Fruit fly (Drosophila melanogaster) whole organism, embryonic: Measurements from ENCODE around the gene Psf2.

ENCODE experiments used
- Adf1 ChIP-seq: fragments of 200-800 bp; sonication (Bioruptor generic); IDR thresholded peaks from 2 replicates; pipeline ENCODE4 v1.3.6; 2022; ENCODE audit warnings: missing biosample characterization, missing genetic modification characterization
- C15 ChIP-seq: fragments of 200-800 bp; sonication (Bioruptor generic); IDR thresholded peaks from 3 replicates; pipeline ENCODE4 v1.3.6; 2022; ENCODE audit warnings: missing biosample characterization, missing genetic modification characterization
- CG11247 ChIP-seq: fragments of 200-800 bp; sonication (Bioruptor generic); IDR thresholded peaks from 2 replicates; pipeline ENCODE4 v1.3.6; 2022; ENCODE audit warnings: missing biosample characterization, missing genetic modification characterization
- CG12236 ChIP-seq: fragments of 200-800 bp; sonication (Bioruptor generic); optimal IDR thresholded peaks from 2 replicates; lab custom pipeline; 2016; ENCODE audit warnings: missing biosample characterization, missing genetic modification characterization
- CG13296 ChIP-seq: fragments of 200-800 bp; sonication (Bioruptor generic); optimal IDR thresholded peaks from 3 replicates; lab custom pipeline; 2018; ENCODE audit warnings: missing biosample characterization, mild to moderate bottlenecking, missing genetic modification characterization
- CG14860 ChIP-seq: fragments of 200-800 bp; sonication (Bioruptor generic); IDR thresholded peaks from 3 replicates; pipeline ENCODE4 v1.3.6; 2022; ENCODE audit warnings: missing biosample characterization, missing genetic modification characterization; ENCODE audit not compliant: partially characterized antibody
- CG1529 ChIP-seq: fragments of 200-800 bp; sonication (Bioruptor generic); optimal IDR thresholded peaks from 3 replicates; lab custom pipeline; 2018; ENCODE audit warnings: missing biosample characterization, missing genetic modification characterization
- CG2202 ChIP-seq: fragments of 200-800 bp; sonication (Bioruptor generic); optimal IDR thresholded peaks from 2 replicates; lab custom pipeline; 2018; ENCODE audit warnings: missing biosample characterization, mild to moderate bottlenecking, missing genetic modification characterization
- CG2678 ChIP-seq: fragments of 200-800 bp; sonication (Bioruptor generic); optimal IDR thresholded peaks from 3 replicates; lab custom pipeline; 2019; ENCODE audit warnings: missing biosample characterization, mild to moderate bottlenecking, missing genetic modification characterization, moderate library complexity
- CG34376 ChIP-seq: fragments of 200-800 bp; sonication (Bioruptor generic); optimal IDR thresholded peaks from 2 replicates; lab custom pipeline; 2018; ENCODE audit warnings: missing biosample characterization, mild to moderate bottlenecking, missing genetic modification characterization
- CG3995 ChIP-seq: fragments of 200-800 bp; sonication (Bioruptor generic); optimal IDR thresholded peaks from 3 replicates; lab custom pipeline; 2016; ENCODE audit warnings: missing biosample characterization, missing genetic modification characterization
- CG42726 ChIP-seq: fragments of 200-800 bp; sonication (Bioruptor generic); IDR thresholded peaks from 2 replicates; pipeline ENCODE4 v1.3.6; 2022; ENCODE audit warnings: missing biosample characterization, missing genetic modification characterization; ENCODE audit not compliant: partially characterized antibody
- CG6175 ChIP-seq: fragments of 200-800 bp; sonication (Bioruptor generic); IDR thresholded peaks from 3 replicates; pipeline ENCODE4 v1.3.6; 2022; ENCODE audit warnings: missing biosample characterization, missing genetic modification characterization
- CG6683 ChIP-seq: fragments of 200-800 bp; sonication (Bioruptor generic); optimal IDR thresholded peaks from 2 replicates; lab custom pipeline; 2017; ENCODE audit warnings: missing biosample characterization, mild to moderate bottlenecking, missing genetic modification characterization, missing genetic modification reagents
- CG7357 ChIP-seq: fragments of 200-800 bp; sonication (Bioruptor generic); IDR thresholded peaks from 3 replicates; pipeline ENCODE4 v1.3.6; 2022; ENCODE audit warnings: missing biosample characterization, missing genetic modification characterization
- CG8281 ChIP-seq: fragments of 200-800 bp; sonication (Bioruptor generic); optimal IDR thresholded peaks from 2 replicates; lab custom pipeline; 2018; ENCODE audit warnings: missing biosample characterization, mild to moderate bottlenecking, missing genetic modification characterization, moderate library complexity
- CG8388 ChIP-seq: fragments of 200-800 bp; sonication (Bioruptor generic); optimal IDR thresholded peaks from 2 replicates; lab custom pipeline; 2019; ENCODE audit warnings: missing biosample characterization, mild to moderate bottlenecking, missing genetic modification characterization, moderate library complexity
- CG8765 ChIP-seq: fragments of 200-800 bp; sonication (Bioruptor generic); IDR thresholded peaks from 2 replicates; pipeline ENCODE4 v1.3.6; 2022; ENCODE audit warnings: missing biosample characterization, missing genetic modification characterization
- CG9932 ChIP-seq: fragments of 200-800 bp; sonication (Bioruptor generic); IDR thresholded peaks from 2 replicates; pipeline ENCODE4 v1.3.6; 2022; ENCODE audit warnings: missing biosample characterization, missing genetic modification characterization
- CrebB ChIP-seq: fragments of 200-800 bp; sonication (Bioruptor generic); optimal IDR thresholded peaks from 3 replicates; lab custom pipeline; 2018; ENCODE audit warnings: missing biosample characterization, mild to moderate bottlenecking, missing genetic modification characterization
- Dfd ChIP-seq, 2 experiments: fragments of >200 bp; optimal IDR thresholded peaks; 2 replicates each; lab custom pipeline; 2017; ENCODE audit warnings: missing biosample characterization in 2 of 2, missing genetic modification characterization in 2 of 2
- Dip2 ChIP-seq: fragments of 200-800 bp; sonication (Bioruptor generic); IDR thresholded peaks from 2 replicates; pipeline ENCODE4 v1.3.6; 2022; ENCODE audit warnings: missing biosample characterization, missing genetic modification characterization
- Hr3 ChIP-seq: fragments of 200-800 bp; sonication (Bioruptor generic); optimal IDR thresholded peaks from 3 replicates; lab custom pipeline; 2016; ENCODE audit warnings: missing biosample characterization, missing genetic modification characterization
- Lhr ChIP-seq: fragments of 200-800 bp; sonication (Bioruptor generic); optimal IDR thresholded peaks from 3 replicates; lab custom pipeline; 2017; ENCODE audit warnings: mild to moderate bottlenecking, missing biosample characterization, missing genetic modification reagents, missing genetic modification characterization
- Mes4 ChIP-seq: fragments of 200-800 bp; sonication (Bioruptor generic); optimal IDR thresholded peaks from 2 replicates; lab custom pipeline; 2016; ENCODE audit warnings: missing biosample characterization, missing genetic modification characterization
- Rfx ChIP-seq: fragments of 200-800 bp; sonication (Bioruptor generic); IDR thresholded peaks from 2 replicates; pipeline ENCODE4 v1.3.6; 2022; ENCODE audit warnings: missing biosample characterization, missing genetic modification characterization
- Six4 ChIP-seq: fragments of 200-800 bp; sonication (Bioruptor generic); optimal IDR thresholded peaks from 2 replicates; lab custom pipeline; 2016; ENCODE audit warnings: missing biosample characterization, missing genetic modification characterization
- Sry-δ ChIP-seq: fragments of 200-800 bp; sonication (Bioruptor generic); optimal IDR thresholded peaks from 2 replicates; lab custom pipeline; 2016; ENCODE audit warnings: missing biosample characterization, missing genetic modification characterization
- aop ChIP-seq: fragments of 200-800 bp; sonication (Bioruptor generic); IDR thresholded peaks from 2 replicates; pipeline ENCODE4 v1.3.6; 2022; ENCODE audit warnings: missing biosample characterization, missing genetic modification characterization
- ap ChIP-seq: fragments of 200-800 bp; sonication (Bioruptor generic); IDR thresholded peaks from 2 replicates; pipeline ENCODE4 v1.3.6; 2022; ENCODE audit warnings: missing biosample characterization, missing genetic modification characterization
- bcd ChIP-seq: fragments of 200-800 bp; sonication (Bioruptor generic); optimal IDR thresholded peaks from 2 replicates; lab custom pipeline; 2017; ENCODE audit warnings: missing biosample characterization, mild to moderate bottlenecking, missing genetic modification characterization
- cg ChIP-seq: fragments of 200-800 bp; sonication (Bioruptor generic); optimal IDR thresholded peaks from 3 replicates; lab custom pipeline; 2019; ENCODE audit warnings: missing biosample characterization, mild to moderate bottlenecking, missing genetic modification characterization, moderate library complexity
- corto ChIP-seq: fragments of 200-800 bp; sonication (Bioruptor generic); optimal IDR thresholded peaks from 2 replicates; lab custom pipeline; 2016; ENCODE audit warnings: missing biosample characterization, mild to moderate bottlenecking, missing genetic modification characterization, moderate library complexity
- crp ChIP-seq, 2 experiments: fragments of 200-800 bp; sonication (Bioruptor generic); optimal IDR thresholded peaks; 2 replicates in 1 of 2; 3 replicates in 1 of 2; lab custom pipeline; 2017; ENCODE audit warnings: missing biosample characterization in 2 of 2, missing genetic modification characterization in 2 of 2, mild to moderate bottlenecking in 1 of 2, moderate library complexity in 1 of 2
- dmrt99B ChIP-seq: fragments of 200-800 bp; sonication (Bioruptor generic); optimal IDR thresholded peaks from 2 replicates; lab custom pipeline; 2018; ENCODE audit warnings: missing biosample characterization, mild to moderate bottlenecking, missing genetic modification characterization, moderate library complexity
- gcm ChIP-seq: fragments of 200-800 bp; sonication (Bioruptor generic); optimal IDR thresholded peaks from 2 replicates; lab custom pipeline; 2019; ENCODE audit warnings: missing biosample characterization, mild to moderate bottlenecking, missing genetic modification characterization, moderate library complexity
- ham ChIP-seq: fragments of 200-800 bp; sonication (Bioruptor generic); IDR thresholded peaks from 2 replicates; pipeline ENCODE4 v1.3.6; 2022; ENCODE audit warnings: missing biosample characterization, missing genetic modification characterization
- insv ChIP-seq, 2 experiments: fragments of 200-800 bp; sonication (Bioruptor generic); optimal IDR thresholded peaks; 3 replicates each; lab custom pipeline; 2016 to 2018; ENCODE audit warnings: missing biosample characterization in 2 of 2, missing genetic modification characterization in 2 of 2
- klu ChIP-seq: fragments of 200-800 bp; sonication (Bioruptor generic); IDR thresholded peaks from 2 replicates; pipeline ENCODE4 v1.3.6; 2022; ENCODE audit warnings: missing biosample characterization, missing genetic modification characterization
- mirr ChIP-seq: fragments of 200-800 bp; sonication (Bioruptor generic); optimal IDR thresholded peaks from 3 replicates; lab custom pipeline; 2018; ENCODE audit warnings: missing biosample characterization, mild to moderate bottlenecking, missing genetic modification characterization
- nom ChIP-seq: fragments of 200-800 bp; sonication (Bioruptor generic); optimal IDR thresholded peaks from 2 replicates; lab custom pipeline; 2017; ENCODE audit warnings: missing biosample characterization, missing genetic modification characterization, mild to moderate bottlenecking, moderate library complexity, missing genetic modification reagents
- pan ChIP-seq, 4 experiments: fragments of >200 bp in 3 of 4; fragments of 200-800 bp in 1 of 4; sonication (Bioruptor generic) in 1 of 4; optimal IDR thresholded peaks in 3 of 4; IDR thresholded peaks in 1 of 4; 2 replicates each; pipeline versions ENCODE4 v1.3.6 to Lab custom; 2017 to 2022; ENCODE audit warnings: missing biosample characterization in 2 of 4, missing genetic modification characterization in 2 of 4, mixed read lengths in 1 of 4
- ro ChIP-seq: fragments of 200-800 bp; sonication (Bioruptor generic); IDR thresholded peaks from 2 replicates; pipeline ENCODE4 v1.3.6; 2022; ENCODE audit warnings: missing biosample characterization, missing genetic modification characterization
- sisA ChIP-seq: fragments of 200-800 bp; sonication (Bioruptor generic); IDR thresholded peaks from 2 replicates; pipeline ENCODE4 v1.3.6; 2022; ENCODE audit warnings: missing biosample characterization, missing genetic modification characterization
- sqz ChIP-seq: fragments of 200-800 bp; sonication (Bioruptor generic); optimal IDR thresholded peaks from 3 replicates; lab custom pipeline; 2018; ENCODE audit warnings: missing biosample characterization, mild to moderate bottlenecking, missing genetic modification characterization
- stwl ChIP-seq: fragments of 200-800 bp; sonication (Bioruptor generic); optimal IDR thresholded peaks from 3 replicates; lab custom pipeline; 2018; ENCODE audit warnings: missing biosample characterization, mild to moderate bottlenecking, missing genetic modification characterization, moderate library complexity
- tx ChIP-seq: fragments of 200-800 bp; sonication (Bioruptor generic); optimal IDR thresholded peaks from 2 replicates; lab custom pipeline; 2016; ENCODE audit warnings: missing biosample characterization, missing genetic modification characterization
- zen ChIP-seq: fragments of 200-800 bp; sonication (Bioruptor generic); optimal IDR thresholded peaks from 3 replicates; lab custom pipeline; 2018; ENCODE audit warnings: missing biosample characterization, mild to moderate bottlenecking, missing genetic modification characterization, moderate library complexity
- zen2 ChIP-seq: fragments of 200-800 bp; sonication (Bioruptor generic); IDR thresholded peaks from 3 replicates; pipeline ENCODE4 v1.3.6; 2022; ENCODE audit warnings: missing biosample characterization, missing genetic modification characterization; ENCODE audit not compliant: partially characterized antibody

Psf2 gene

DNA sequence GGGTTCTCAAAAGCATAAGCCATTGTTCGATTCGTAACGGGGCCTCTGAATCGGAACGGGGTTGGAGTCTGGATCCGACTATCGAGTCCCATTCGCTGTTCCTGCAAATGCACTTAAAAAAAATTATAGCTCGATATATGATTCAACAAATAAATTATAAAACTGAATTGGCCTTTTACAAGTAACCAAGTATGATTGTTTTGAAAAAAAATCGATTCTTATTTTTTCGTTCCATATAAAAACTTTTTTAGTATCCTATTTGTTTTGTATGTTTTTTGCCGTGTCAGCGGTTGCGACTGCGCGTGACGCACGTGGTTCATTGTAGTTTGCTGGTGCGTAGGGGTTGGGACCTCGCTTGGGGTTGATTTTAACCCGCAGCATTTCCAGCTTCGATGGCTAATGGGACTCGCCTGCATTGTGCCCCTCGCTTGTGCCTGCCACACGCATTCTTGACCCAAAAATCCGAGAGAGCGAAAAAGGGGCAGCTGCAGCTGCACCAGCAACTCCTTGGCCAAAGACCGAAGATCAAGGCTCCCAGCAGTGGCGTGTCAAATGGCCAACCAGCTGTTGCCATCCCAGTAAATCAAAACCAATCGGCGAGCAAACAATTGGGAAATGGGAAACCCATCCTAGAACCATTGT lies 36.4 kb downstream of the Psf2 start (continued):
- TF ChIP-seq Hr3 (GFP tag; lab: Kevin White, UChicago) (peak; percentile 37), mirr (GFP tag; lab: Kevin White, UChicago) (no peak), CG8281 (no peak), CG7357 (no peak), CG6175 (GFP tag; lab: Robert Waterston, UW) (no peak), ap (GFP tag; lab: Robert Waterston, UW) (no peak), CG2202 (peak; percentile 64), CG34376 (GFP tag; lab: Kevin White, UChicago) (no peak), aop (GFP tag; lab: Robert Waterston, UW) (no peak), insv (GFP tag; optimal IDR thresholded peaks at IDR 0.05; lab: Kevin White, UChicago) (no peak), CG42726 (GFP tag; lab: Robert Waterston, UW) (no peak), gcm (GFP tag; lab: Kevin White, UChicago) (peak; percentile 86), stwl (peak; percentile 57), CG8388 (GFP tag; lab: Kevin White, UChicago) (peak; percentile 73), Mes4 (peak; percentile 67), C15 (no peak), Rfx (no peak), CG3995 (no peak), Six4 (GFP tag; lab: Kevin White, UChicago) (peak; percentile 46), Sry-δ (peak; percentile 10), corto (no peak), ro (GFP tag; lab: Robert Waterston, UW) (no peak), nom (no peak), tx (GFP tag; lab: Kevin White, UChicago) (no peak), CG1529 (peak; percentile 9), CrebB (tag; lab: Kevin White, UChicago) (no peak), zen2 (GFP tag; lab: Robert Waterston, UW) (no peak), klu (GFP tag; lab: Robert Waterston, UW) (peak; percentile 36; the same call in 1 of the 2 replicates), crp (GFP tag; optimal IDR thresholded peaks at IDR 0.05; lab: Kevin White, UChicago) (no peak), CG11247 (GFP tag; lab: Robert Waterston, UW) (no peak), Adf1 (GFP tag; lab: Robert Waterston, UW) (no peak), sisA (peak; percentile 45; the same call in 1 of the 2 replicates), cg (GFP tag; lab: Kevin White, UChicago) (no peak), CG9932 (GFP tag; lab: Robert Waterston, UW) (no peak), zen (peak; percentile 79), CG12236 (GFP tag; lab: Kevin White, UChicago) (peak; percentile 55), Dfd (GFP tag; optimal IDR thresholded peaks at IDR 0.05; lab: Kevin White, UChicago) (no peak), CG13296 (GFP tag; lab: Kevin White, UChicago) (no peak), dmrt99B (tag; lab: Kevin White, UChicago) (peak; percentile 53), Lhr (no peak), CG14860 (GFP tag; lab: Robert Waterston, UW) (no peak), CG2678 (peak; percentile 55), ham (GFP tag; lab: Robert Waterston, UW) (no peak), sqz (peak; percentile 34), CG8765 (GFP tag; lab: Robert Waterston, UW) (peak; percentile 87), Dip2 (no peak), bcd (peak; percentile 43), CG6683 (GFP tag; lab: Kevin White, UChicago) (no peak), pan (optimal IDR thresholded peaks at IDR 0.05; lab: Kevin White, UChicago) (no peak), pan (GFP tag; optimal IDR thresholded peaks at IDR 0.05 in 1 of 2, IDR thresholded peaks at IDR 0.05 in 1 of 2) (peak in 1 of 2 experiments; percentile 12)
